Worm (Caenorhabditis elegans): ENCODE data around the gene tub-1.
A peak's percentile ranks its signal among the peaks of the same experiment; 100 is the strongest.

The tub-1 gene

ce11 chrII:8131413-8131966, 25.3 kb downstream of the tub-1 start:
- TF ChIP-seq mab-5 (tag; optimal IDR thresholded peaks at IDR 0.05) (no peak), lin-32 (GFP tag; optimal IDR thresholded peaks at IDR 0.05) (no peak), hlh-1 (tag; optimal IDR thresholded peaks at IDR 0.05) (no peak), ceh-83 (GFP tag; optimal IDR thresholded peaks at IDR 0.05) (no peak), elt-3 (tag; optimal IDR thresholded peaks at IDR 0.05) (no peak), drap-1 (GFP tag; optimal IDR thresholded peaks at IDR 0.05) (no peak), mep-1 (tag; optimal IDR thresholded peaks at IDR 0.05) (no peak), ham-2 (GFP tag; optimal IDR thresholded peaks at IDR 0.05) (no peak), ceh-39 (tag; optimal IDR thresholded peaks at IDR 0.05) (no peak), lin-13 (tag; optimal IDR thresholded peaks at IDR 0.05) (no peak), snpc-4 (tag; optimal IDR thresholded peaks at IDR 0.05) (no peak), nhr-237 (tag; optimal IDR thresholded peaks at IDR 0.05) (no peak), ceh-43 (GFP tag; optimal IDR thresholded peaks at IDR 0.05) (no peak), M03D4.4 (tag; optimal IDR thresholded peaks at IDR 0.05) (no peak), flh-1 (GFP tag; optimal IDR thresholded peaks at IDR 0.05) (no peak), nhr-2 (tag; optimal IDR thresholded peaks at IDR 0.05) (no peak)

ce11 chrII:8130792-8131191, 26.0 kb downstream of the tub-1 start:
- TF ChIP-seq ham-2 (GFP tag; optimal IDR thresholded peaks at IDR 0.05) (no peak), lin-13 (tag; optimal IDR thresholded peaks at IDR 0.05) (no peak), elt-1 (tag; optimal IDR thresholded peaks at IDR 0.05; ENCODE audit: borderline replicate concordance, insufficient read depth) (no peak), nhr-237 (tag; optimal IDR thresholded peaks at IDR 0.05) (no peak), ceh-83 (GFP tag; optimal IDR thresholded peaks at IDR 0.05) (no peak), nhr-2 (tag; optimal IDR thresholded peaks at IDR 0.05) (no peak), ztf-11 (tag; optimal IDR thresholded peaks at IDR 0.05) (no peak), sem-2 (GFP tag; optimal IDR thresholded peaks at IDR 0.05) (no peak), nhr-12 (tag; optimal IDR thresholded peaks at IDR 0.05) (no peak), lin-32 (GFP tag; optimal IDR thresholded peaks at IDR 0.05) (no peak)

ce11 chrII:8129495-8130010, 27.2 kb downstream of the tub-1 start, which contains the start of gene ulp-4:
TSS of gene ulp-4 (plus strand) at chrII:8129960.
- TF ChIP-seq hlh-1 (tag; optimal IDR thresholded peaks at IDR 0.05) (peak; percentile 16), tbx-8 (GFP tag; optimal IDR thresholded peaks at IDR 0.05) (no peak), lin-13 (tag; optimal IDR thresholded peaks at IDR 0.05) (no peak)

- TF ChIP-seq lin-32 (GFP tag; optimal IDR thresholded peaks at IDR 0.05) (no peak), lin-13 (tag; optimal IDR thresholded peaks at IDR 0.05) (no peak), blmp-1 (tag; optimal IDR thresholded peaks at IDR 0.05) (no peak), nhr-12 (tag; optimal IDR thresholded peaks at IDR 0.05) (no peak), elt-1 (tag; optimal IDR thresholded peaks at IDR 0.05; ENCODE audit: borderline replicate concordance, insufficient read depth) (no peak), ceh-39 (tag; optimal IDR thresholded peaks at IDR 0.05) (no peak), elt-3 (tag; optimal IDR thresholded peaks at IDR 0.05) (no peak), pha-4 (tag; optimal IDR thresholded peaks at IDR 0.05) (no peak), nhr-28 (tag; optimal IDR thresholded peaks at IDR 0.05) (no peak), ceh-83 (GFP tag; optimal IDR thresholded peaks at IDR 0.05) (no peak), sptf-1 (tag; optimal IDR thresholded peaks at IDR 0.05) (no peak)
Measured at ce11 chrII:8129040-8129387, 27.7 kb downstream of the tub-1 start.

- TF ChIP-seq ceh-83 (GFP tag; optimal IDR thresholded peaks at IDR 0.05) (no peak), nhr-12 (tag; optimal IDR thresholded peaks at IDR 0.05) (no peak), snpc-4 (tag; optimal IDR thresholded peaks at IDR 0.05) (no peak), M03D4.4 (tag; optimal IDR thresholded peaks at IDR 0.05) (peak; percentile 46), nhr-237 (tag; optimal IDR thresholded peaks at IDR 0.05) (no peak), lin-13 (tag; optimal IDR thresholded peaks at IDR 0.05) (no peak), ham-2 (GFP tag; optimal IDR thresholded peaks at IDR 0.05) (peak; percentile 66), hlh-1 (tag; optimal IDR thresholded peaks at IDR 0.05) (peak; percentile 22), sptf-1 (tag; optimal IDR thresholded peaks at IDR 0.05) (peak; percentile 71), zip-8 (tag; optimal IDR thresholded peaks at IDR 0.05) (no peak), ztf-11 (tag; optimal IDR thresholded peaks at IDR 0.05) (no peak), ceh-43 (GFP tag; optimal IDR thresholded peaks at IDR 0.05) (no peak), mls-2 (tag; optimal IDR thresholded peaks at IDR 0.05) (peak; percentile 66), nhr-28 (tag; optimal IDR thresholded peaks at IDR 0.05) (no peak), elt-3 (tag; optimal IDR thresholded peaks at IDR 0.05) (no peak), flh-1 (GFP tag; optimal IDR thresholded peaks at IDR 0.05) (no peak), ceh-39 (tag; optimal IDR thresholded peaks at IDR 0.05) (no peak), bed-3 (GFP tag; optimal IDR thresholded peaks at IDR 0.05) (no peak), ces-1 (GFP tag; optimal IDR thresholded peaks at IDR 0.05) (no peak), unc-120 (tag; optimal IDR thresholded peaks at IDR 0.05; ENCODE audit: poor library complexity, severe bottlenecking) (peak; percentile 89), sem-2 (GFP tag; optimal IDR thresholded peaks at IDR 0.05) (peak; percentile 34), lsy-2 (tag; optimal IDR thresholded peaks at IDR 0.05) (peak; percentile 17), blmp-1 (tag; optimal IDR thresholded peaks at IDR 0.05) (no peak), unc-62 (GFP tag; optimal IDR thresholded peaks at IDR 0.05) (no peak), mab-5 (tag; optimal IDR thresholded peaks at IDR 0.05) (no peak), nhr-76 (tag; optimal IDR thresholded peaks at IDR 0.05) (no peak), nhr-2 (tag; optimal IDR thresholded peaks at IDR 0.05) (no peak), pha-4 (tag; optimal IDR thresholded peaks at IDR 0.05) (no peak), cnd-1 (tag; optimal IDR thresholded peaks at IDR 0.05) (peak; percentile 16), lin-32 (GFP tag; optimal IDR thresholded peaks at IDR 0.05) (peak; percentile 9), elt-1 (tag; optimal IDR thresholded peaks at IDR 0.05; ENCODE audit: borderline replicate concordance, insufficient read depth) (no peak), tbx-8 (GFP tag; optimal IDR thresholded peaks at IDR 0.05) (peak; percentile 22), mep-1 (tag; optimal IDR thresholded peaks at IDR 0.05) (peak; percentile 61)
Measured at ce11 chrII:8128273-8129039, 28.3 kb downstream of the tub-1 start.
